Worm (Caenorhabditis elegans) whole organism, L4 larva: ENCODE measurements around the gene wdr-48.

Experiments
- F44E2.7 ChIP-seq: fragments of 200-800 bp; sonication (Bioruptor generic); IDR thresholded peaks from 2 replicates; pipeline ENCODE4 v2.1.2; 2022; ENCODE audit warnings: missing genetic modification characterization, missing compliant biosample characterization
- F49E8.2 ChIP-seq: sonication (generic microtip); optimal IDR thresholded peaks from 2 replicates; lab custom pipeline; 2016; ENCODE audit warnings: missing compliant biosample characterization, mild to moderate bottlenecking, missing genetic modification characterization, borderline replicate concordance
- T20F7.1 ChIP-seq: fragments of 200-800 bp; sonication (Bioruptor generic); optimal IDR thresholded peaks from 2 replicates; lab custom pipeline; 2018; ENCODE audit warnings: mild to moderate bottlenecking, missing genetic modification characterization, missing compliant biosample characterization
- Y5F2A.4 ChIP-seq: fragments of 200-800 bp; sonication (Bioruptor generic); optimal IDR thresholded peaks from 2 replicates; lab custom pipeline; 2018; ENCODE audit warnings: mild to moderate bottlenecking, missing genetic modification characterization, missing compliant biosample characterization
- ZK546.5 ChIP-seq, 2 experiments: sonication (generic microtip); optimal IDR thresholded peaks; 2 replicates each; lab custom pipeline; 2017; ENCODE audit warnings: missing biosample characterization in 2 of 2, missing genetic modification characterization in 2 of 2
- aha-1 ChIP-seq: fragments of 150-350 bp; peaks from one replicate; lab custom pipeline; 2014; ENCODE audit warnings: missing biosample characterization, missing genetic modification characterization
- arid-1 ChIP-seq: fragments of 200-800 bp; sonication (Bioruptor generic); conservative IDR thresholded peaks from 2 replicates; pipeline ENCODE4 v1.3.6; 2022; ENCODE audit warnings: missing genetic modification reagents, missing genetic modification characterization, missing compliant biosample characterization
- attf-4 ChIP-seq: sonication (generic microtip); optimal IDR thresholded peaks from 3 replicates; lab custom pipeline; 2017; ENCODE audit warnings: missing biosample characterization, missing genetic modification characterization
- ceh-20 ChIP-seq: fragments of 200-800 bp; sonication (Bioruptor generic); IDR thresholded peaks from 2 replicates; pipeline ENCODE4 v1.3.6; 2022; ENCODE audit warnings: missing genetic modification reagents, missing genetic modification characterization, missing compliant biosample characterization
- ceh-28 ChIP-seq: fragments of 150-350 bp; optimal IDR thresholded peaks from 2 replicates; lab custom pipeline; 2014; ENCODE audit warnings: missing biosample characterization, missing genetic modification reagents, missing genetic modification characterization
- ceh-82 ChIP-seq: sonication (generic microtip); optimal IDR thresholded peaks from 2 replicates; lab custom pipeline; 2017; ENCODE audit warnings: missing biosample characterization, missing genetic modification characterization
- ces-1 ChIP-seq: fragments of 150-350 bp; sonication (generic microtip); optimal IDR thresholded peaks from 4 replicates; lab custom pipeline; 2014; ENCODE audit warnings: missing biosample characterization, missing genetic modification reagents, missing genetic modification characterization
- ctbp-1 ChIP-seq: fragments of 200-800 bp; sonication (Bioruptor generic); IDR thresholded peaks from 2 replicates; pipeline ENCODE4 v1.3.6; 2022; ENCODE audit warnings: missing genetic modification reagents, missing genetic modification characterization, missing compliant biosample characterization
- dmd-9 ChIP-seq: fragments of 200-800 bp; sonication (Bioruptor generic); IDR thresholded peaks from 2 replicates; pipeline ENCODE4 v1.3.6; 2022; ENCODE audit warnings: missing genetic modification reagents, missing genetic modification characterization, missing compliant biosample characterization
- dve-1 ChIP-seq: sonication (generic microtip); optimal IDR thresholded peaks from 2 replicates; lab custom pipeline; 2017; ENCODE audit warnings: antibody characterized with exemption, mild to moderate bottlenecking, missing genetic modification characterization, missing compliant biosample characterization; ENCODE audit not compliant: insufficient read depth
- egl-27 ChIP-seq: sonication (generic microtip); optimal IDR thresholded peaks from 3 replicates; lab custom pipeline; 2017; ENCODE audit warnings: missing biosample characterization, missing genetic modification reagents, missing genetic modification characterization
- egl-43 ChIP-seq: fragments of 200-800 bp; sonication (Bioruptor generic); IDR thresholded peaks from 2 replicates; pipeline ENCODE4 v1.3.6; 2022; ENCODE audit warnings: missing genetic modification reagents, missing genetic modification characterization, missing compliant biosample characterization
- fos-1 ChIP-seq: fragments of 150-350 bp; optimal IDR thresholded peaks from 2 replicates; lab custom pipeline; 2014; ENCODE audit warnings: missing biosample characterization, missing genetic modification characterization
- gei-8 ChIP-seq: fragments of 200-800 bp; sonication (Bioruptor generic); optimal IDR thresholded peaks from 2 replicates; lab custom pipeline; 2018; ENCODE audit warnings: mild to moderate bottlenecking, missing genetic modification characterization, missing compliant biosample characterization
- hif-1 ChIP-seq, 2 experiments: sonication (generic microtip); optimal IDR thresholded peaks; 2 replicates each; lab custom pipeline; 2016 to 2017; ENCODE audit warnings: missing compliant biosample characterization in 2 of 2, missing genetic modification characterization in 2 of 2, missing genetic modification reagents in 2 of 2, missing genotype in 2 of 2, mild to moderate bottlenecking in 1 of 2
- hlh-11 ChIP-seq: fragments of 200-800 bp; sonication (Bioruptor generic); optimal IDR thresholded peaks from 2 replicates; lab custom pipeline; 2018; ENCODE audit warnings: mild to moderate bottlenecking, missing genetic modification characterization, missing compliant biosample characterization
- hmg-1.1 ChIP-seq: fragments of 200-800 bp; sonication (Bioruptor generic); IDR thresholded peaks from 2 replicates; pipeline ENCODE4 v1.3.6; 2022; ENCODE audit warnings: missing genetic modification reagents, missing genetic modification characterization, missing compliant biosample characterization
- jun-1 ChIP-seq: fragments of 150-350 bp; optimal IDR thresholded peaks from 2 replicates; lab custom pipeline; 2014; ENCODE audit warnings: missing biosample characterization, missing genetic modification reagents, missing genetic modification characterization
- lim-7 ChIP-seq: fragments of 200-800 bp; sonication (Bioruptor generic); IDR thresholded peaks from 2 replicates; pipeline ENCODE4 v1.3.6; 2022; ENCODE audit warnings: missing genetic modification characterization, missing compliant biosample characterization
- lin-29 ChIP-seq: fragments of 200-800 bp; sonication (Bioruptor generic); IDR thresholded peaks from 2 replicates; pipeline ENCODE4 v1.3.6; 2022; ENCODE audit warnings: missing genetic modification reagents, missing genetic modification characterization, missing compliant biosample characterization
- lin-38 ChIP-seq: fragments of 200-800 bp; sonication (Bioruptor generic); IDR thresholded peaks from 2 replicates; pipeline ENCODE4 v1.3.6; 2022; ENCODE audit warnings: missing genetic modification reagents, missing genetic modification characterization, missing compliant biosample characterization
- lin-39 ChIP-seq: fragments of 150-350 bp; optimal IDR thresholded peaks from 2 replicates; lab custom pipeline; 2014; ENCODE audit warnings: missing biosample characterization, missing genetic modification reagents, missing genetic modification characterization
- lsy-2 ChIP-seq, 2 experiments: fragments of 150-350 bp in 1 of 2; sonication (generic microtip) in 1 of 2; optimal IDR thresholded peaks; 2 replicates each; lab custom pipeline; 2014 to 2017; ENCODE audit warnings: missing biosample characterization in 2 of 2, missing genetic modification characterization in 2 of 2
- madf-5 ChIP-seq, 2 experiments: fragments of 200-800 bp; sonication (Bioruptor generic); IDR thresholded peaks; 2 replicates each; pipeline ENCODE4 v1.3.6; 2022; ENCODE audit warnings: missing compliant biosample characterization in 2 of 2, missing genetic modification characterization in 2 of 2
- madf-9 ChIP-seq: fragments of 200-800 bp; sonication (Bioruptor generic); conservative IDR thresholded peaks from 2 replicates; pipeline ENCODE4 v1.3.6; 2022; ENCODE audit warnings: missing genetic modification reagents, missing genetic modification characterization, missing compliant biosample characterization
- mdt-29 ChIP-seq: fragments of 200-800 bp; sonication (Bioruptor generic); IDR thresholded peaks from 2 replicates; pipeline ENCODE4 v1.3.6; 2022; ENCODE audit warnings: missing genetic modification reagents, missing genetic modification characterization, missing compliant biosample characterization
- mep-1 ChIP-seq: fragments of 150-350 bp; sonication (generic microtip); optimal IDR thresholded peaks from 3 replicates; lab custom pipeline; 2014; ENCODE audit warnings: missing biosample characterization, missing genetic modification characterization
- nhr-111 ChIP-seq: fragments of 200-800 bp; sonication (Bioruptor generic); optimal IDR thresholded peaks from 2 replicates; lab custom pipeline; 2018; ENCODE audit warnings: mild to moderate bottlenecking, missing genetic modification characterization, missing compliant biosample characterization
- nhr-25 ChIP-seq: sonication (generic microtip); optimal IDR thresholded peaks from 2 replicates; lab custom pipeline; 2017; ENCODE audit warnings: missing genetic modification characterization, mild to moderate bottlenecking, missing compliant biosample characterization, antibody characterized with exemption, moderate library complexity, borderline replicate concordance; ENCODE audit not compliant: insufficient read depth
- nhr-28 ChIP-seq: fragments of 150-350 bp; optimal IDR thresholded peaks from 2 replicates; lab custom pipeline; 2014; ENCODE audit warnings: missing biosample characterization, missing genetic modification characterization
- php-3 ChIP-seq: fragments of 200-800 bp; sonication (Bioruptor generic); IDR thresholded peaks from 2 replicates; pipeline ENCODE4 v1.3.6; 2022; ENCODE audit warnings: missing genetic modification reagents, missing genetic modification characterization, missing compliant biosample characterization
- pqm-1 ChIP-seq: sonication (generic microtip); optimal IDR thresholded peaks from 2 replicates; lab custom pipeline; 2017; ENCODE audit warnings: missing biosample characterization, missing genetic modification characterization
- rbr-2 ChIP-seq: sonication (generic microtip); optimal IDR thresholded peaks from 2 replicates; lab custom pipeline; 2016; ENCODE audit warnings: missing genotype, missing genetic modification characterization, missing compliant biosample characterization
- snpc-4 ChIP-seq: fragments of 150-350 bp; optimal IDR thresholded peaks from 2 replicates; lab custom pipeline; 2014; ENCODE audit warnings: missing biosample characterization, missing genetic modification characterization
- tra-1 ChIP-seq: fragments of 200-800 bp; sonication (Bioruptor generic); IDR thresholded peaks from 2 replicates; pipeline ENCODE4 v1.3.6; 2022; ENCODE audit warnings: missing genetic modification reagents, missing genetic modification characterization, missing compliant biosample characterization
- unc-130 ChIP-seq: sonication (generic microtip); optimal IDR thresholded peaks from 2 replicates; lab custom pipeline; 2016; ENCODE audit warnings: missing genetic modification reagents, missing genetic modification characterization, missing compliant biosample characterization
- unc-62 ChIP-seq, 3 experiments: fragments of 150-350 bp in 1 of 3; sonication (generic microtip); optimal IDR thresholded peaks in 2 of 3; peaks in 1 of 3; 1 replicate in 1 of 3; 2 replicates in 2 of 3; lab custom pipeline; 2014 to 2017; ENCODE audit warnings: missing biosample characterization in 3 of 3, missing genetic modification characterization in 3 of 3, missing genetic modification reagents in 3 of 3, missing genotype in 1 of 3
- zfp-3 ChIP-seq: fragments of 200-800 bp; sonication (Bioruptor generic); conservative IDR thresholded peaks from 2 replicates; pipeline ENCODE4 v1.3.6; 2022; ENCODE audit warnings: missing genetic modification reagents, missing genetic modification characterization, missing compliant biosample characterization
- zip-2 ChIP-seq: fragments of 150-350 bp; optimal IDR thresholded peaks from 2 replicates; lab custom pipeline; 2014; ENCODE audit warnings: missing biosample characterization, missing genetic modification characterization
- ztf-11 ChIP-seq: fragments of 150-350 bp; optimal IDR thresholded peaks from 2 replicates; lab custom pipeline; 2014; ENCODE audit warnings: missing biosample characterization, missing genetic modification characterization
- ztf-7 ChIP-seq: fragments of 150-350 bp; optimal IDR thresholded peaks from 2 replicates; lab custom pipeline; 2014; ENCODE audit warnings: missing biosample characterization, missing genetic modification characterization

wdr-48 gene

DNA sequence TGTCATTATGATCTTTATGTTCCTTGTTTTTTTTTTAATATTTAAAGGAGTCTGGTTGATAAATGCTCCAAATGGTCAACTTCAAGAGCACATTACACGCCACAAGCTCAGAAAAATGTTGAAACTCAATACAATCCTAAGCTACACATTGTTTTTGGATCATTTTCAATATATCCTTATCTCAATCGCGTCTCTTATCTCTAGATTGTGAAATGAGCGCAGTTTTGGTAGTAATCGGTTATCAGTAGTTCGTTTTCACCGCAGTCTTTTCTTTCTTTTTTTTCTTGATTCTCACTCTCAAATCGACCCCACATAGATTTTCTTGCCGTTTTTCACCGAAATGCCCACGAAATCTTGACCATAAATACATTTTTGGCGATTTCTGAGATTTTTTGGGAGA, 25.8 kb upstream of the wdr-48 start:
- TF ChIP-seq pqm-1 (peak; percentile 38), ctbp-1 (GFP tag; lab: Robert Waterston, UW) (no peak), mdt-29 (GFP tag; lab: Robert Waterston, UW) (no peak), lin-38 (GFP tag; lab: Robert Waterston, UW) (no peak), gei-8 (GFP tag; lab: Kevin White, UChicago) (no peak), dve-1 (tag; lab: Kevin White, UChicago) (peak; percentile 6), aha-1 (tag; lab: Kevin White, UChicago) (peak; percentile 33), rbr-2 (no peak), unc-62 (GFP tag; optimal IDR thresholded peaks at IDR 0.05 in 1 of 2; lab: Kevin White, UChicago) (no peak), unc-62 (tag; optimal IDR thresholded peaks at IDR 0.05; lab: Kevin White, UChicago) (no peak), tra-1 (GFP tag; lab: Robert Waterston, UW) (no peak), lin-29 (no peak), ztf-11 (tag; lab: Kevin White, UChicago) (no peak), ces-1 (GFP tag; lab: Kevin White, UChicago) (no peak), hlh-11 (tag; lab: Kevin White, UChicago) (no peak), nhr-28 (peak; percentile 4), snpc-4 (no peak), lin-39 (tag; lab: Kevin White, UChicago) (no peak)

DNA sequence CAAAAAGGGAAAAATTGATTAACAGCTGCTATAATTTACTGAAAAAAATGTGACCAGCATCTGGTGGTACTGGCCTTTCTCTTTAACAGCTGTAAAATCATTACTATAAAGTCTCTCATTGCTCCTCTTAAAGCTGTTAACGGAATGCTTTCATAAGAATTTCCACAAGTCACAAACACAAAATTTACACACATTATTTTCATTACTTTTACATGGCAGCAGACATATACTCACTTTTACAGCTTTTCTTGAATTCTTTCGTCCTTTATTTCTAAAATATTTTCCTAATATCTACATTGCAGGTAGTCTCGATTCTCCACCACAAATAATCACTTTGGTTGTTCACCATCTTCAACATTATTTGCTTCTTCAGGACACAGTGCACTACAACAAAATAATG, 25.3 kb upstream of the wdr-48 start, which contains the start of gene imph-1:
imph-1 (plus strand) TSS at position 301 of the 400 bp plus-strand sequence.
- no peak for TF ChIP-seq egl-27
- no peak for TF ChIP-seq tra-1 (GFP tag; lab: Robert Waterston, UW)
- TF ChIP-seq ceh-20 (GFP tag; lab: Robert Waterston, UW) = no peak
- TF ChIP-seq dmd-9 (GFP tag; lab: Robert Waterston, UW) = no peak
- TF ChIP-seq aha-1 (tag; lab: Kevin White, UChicago) = no peak
- TF ChIP-seq php-3 = no peak
- no peak for TF ChIP-seq mdt-29 (GFP tag; lab: Robert Waterston, UW)
- no peak for TF ChIP-seq unc-62 (GFP tag; optimal IDR thresholded peaks at IDR 0.05 in 1 of 2; lab: Kevin White, UChicago)
- TF ChIP-seq unc-62 (tag; optimal IDR thresholded peaks at IDR 0.05; lab: Kevin White, UChicago) = no peak
- no peak for TF ChIP-seq lim-7
- no peak for TF ChIP-seq zip-2

- TF ChIP-seq rbr-2 (peak; percentile 15), F49E8.2 (no peak), hmg-1.1 (GFP tag; lab: Robert Waterston, UW) (peak; percentile 31; the same call in 1 of the 2 replicates), lsy-2 (tag; optimal IDR thresholded peaks at IDR 0.05; lab: Kevin White, UChicago) (peak in 1 of 2 experiments; percentile 14), fos-1 (no peak), ceh-28 (no peak)
Measured at ce11 chrIII:4555345-4555744, 23.3 kb upstream of the wdr-48 start.

DNA sequence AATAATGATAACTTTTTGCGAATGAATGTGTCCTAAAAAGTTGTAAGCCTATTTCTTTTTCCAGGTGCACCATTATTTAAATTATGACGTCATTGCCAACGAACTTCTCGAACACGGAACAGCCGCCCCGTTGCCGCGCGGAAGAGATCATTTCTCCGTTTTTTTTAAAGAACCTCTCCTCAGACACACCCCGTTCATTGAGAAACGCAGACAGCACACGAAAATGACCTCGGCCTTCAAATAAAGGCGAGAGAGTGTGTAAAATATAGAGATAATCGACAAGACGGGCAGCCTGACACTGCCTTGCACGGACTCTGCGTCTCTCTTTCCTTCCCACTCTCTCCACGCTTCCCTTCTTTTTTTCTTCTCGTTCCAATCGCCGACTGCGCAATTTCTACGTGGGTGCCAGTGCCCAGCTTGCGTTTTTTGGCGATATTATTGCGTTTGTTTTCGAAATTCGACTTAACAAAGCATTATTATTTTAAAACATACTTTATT, 18.2 kb upstream of the wdr-48 start:
- TF ChIP-seq F44E2.7 = no peak
- TF ChIP-seq attf-4 (tag; lab: Kevin White, UChicago) = peak; percentile 67
- TF ChIP-seq jun-1 (tag; lab: Kevin White, UChicago) = no peak
- TF ChIP-seq dmd-9 (GFP tag; lab: Robert Waterston, UW) = no peak
- TF ChIP-seq egl-43 = peak; percentile 79
- TF ChIP-seq nhr-25 (tag; lab: Kevin White, UChicago) = peak; percentile 91
- peak; percentile 51 for TF ChIP-seq lin-38 (GFP tag; lab: Robert Waterston, UW)
- TF ChIP-seq unc-130 (GFP tag; lab: Kevin White, UChicago) = no peak
- no peak for TF ChIP-seq ceh-82
- TF ChIP-seq hif-1 (tag; optimal IDR thresholded peaks at IDR 0.05; lab: Kevin White, UChicago) = peak in 1 of 2 experiments; percentile 59
- peak; percentile 75 for TF ChIP-seq nhr-28
- TF ChIP-seq Y5F2A.4 (GFP tag; lab: Kevin White, UChicago) = no peak
- peak; percentile 91 for TF ChIP-seq madf-9 (GFP tag; lab: Robert Waterston, UW)
- TF ChIP-seq zfp-3 (GFP tag; lab: Robert Waterston, UW) = 0 out of 2 replicates have a peak, but pooled peaks have one; percentile 27
- TF ChIP-seq madf-5 (GFP tag; IDR thresholded peaks at IDR 0.05; lab: Robert Waterston, UW) = no peak
- no peak for TF ChIP-seq nhr-111 (GFP tag; lab: Kevin White, UChicago)
- peak; percentile 8 for TF ChIP-seq gei-8 (GFP tag; lab: Kevin White, UChicago)
- TF ChIP-seq ztf-7 = no peak
- peak; percentile 39 for TF ChIP-seq arid-1 (GFP tag; lab: Robert Waterston, UW)
- TF ChIP-seq T20F7.1 (GFP tag; lab: Kevin White, UChicago) = no peak
- TF ChIP-seq ZK546.5 (tag; optimal IDR thresholded peaks at IDR 0.05; lab: Kevin White, UChicago) = no peak
- TF ChIP-seq mep-1 = peak; percentile 73
